Fruit fly (Drosophila melanogaster): ENCODE data around the gene CG13458.

CG13458 gene

DNA sequence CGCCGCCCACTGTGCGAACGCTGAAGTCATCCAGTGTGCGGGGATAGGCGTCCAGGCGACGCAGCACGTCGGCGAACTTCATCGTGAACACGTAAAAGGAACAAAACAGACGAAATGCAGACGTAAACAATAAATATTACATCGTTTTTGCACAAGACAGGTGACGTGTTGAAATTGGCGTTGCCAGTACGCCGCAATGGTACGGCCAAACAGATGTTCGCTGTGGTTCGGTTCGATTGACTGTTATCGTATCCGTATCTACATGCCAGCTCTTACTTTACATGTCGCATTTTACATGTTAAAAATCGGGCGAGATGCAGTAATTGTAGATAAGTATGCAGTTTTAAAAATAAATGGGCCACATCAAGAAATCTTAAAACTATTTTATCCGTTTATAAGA lies 50.1 kb downstream of the CG13458 start, which contains the start of gene CG7011 (continued):
- TF ChIP-seq CG9876 (GFP tag; optimal IDR thresholded peaks at IDR 0.05) (no peak), zfh1 (GFP tag; IDR thresholded peaks at IDR 0.05) (no peak), CG5245 (GFP tag; optimal IDR thresholded peaks at IDR 0.05) (no peak), ato (GFP tag; IDR thresholded peaks at IDR 0.05; ENCODE audit: partially characterized antibody) (0 out of 2 replicates have a peak, but pooled peaks have one; percentile 20), Med (GFP tag) (peak; percentile 86), hbn (GFP tag; IDR thresholded peaks at IDR 0.05; ENCODE audit: partially characterized antibody) (peak; percentile 35; the same call in 1 of the 2 replicates), Hand (GFP tag; optimal IDR thresholded peaks at IDR 0.05) (no peak), Spps (tag; optimal IDR thresholded peaks at IDR 0.05) (no peak), CG16815 (GFP tag; optimal IDR thresholded peaks at IDR 0.05) (no peak), row (GFP tag; IDR thresholded peaks at IDR 0.05) (no peak), corto (GFP tag; optimal IDR thresholded peaks at IDR 0.05) (no peak), CG10543 (GFP tag; optimal IDR thresholded peaks at IDR 0.05) (no peak), run (tag; optimal IDR thresholded peaks at IDR 0.05) (no peak), cg (GFP tag; optimal IDR thresholded peaks at IDR 0.05) (no peak), Eip74EF (GFP tag; optimal IDR thresholded peaks at IDR 0.05) (no peak), sd (tag; optimal IDR thresholded peaks at IDR 0.05) (no peak), tx (GFP tag; optimal IDR thresholded peaks at IDR 0.05) (no peak), CG15514 (GFP tag; optimal IDR thresholded peaks at IDR 0.05) (peak; percentile 65), CG7556 (GFP tag; optimal IDR thresholded peaks at IDR 0.05) (no peak), CG31388 (GFP tag; optimal IDR thresholded peaks at IDR 0.05) (no peak), dan (GFP tag; IDR thresholded peaks at IDR 0.05) (no peak), trem (tag; optimal IDR thresholded peaks at IDR 0.05) (peak; percentile 52), CG4360 (GFP tag; IDR thresholded peaks at IDR 0.05) (no peak), CG2120 (GFP tag; optimal IDR thresholded peaks at IDR 0.05) (no peak), sqz (GFP tag; optimal IDR thresholded peaks at IDR 0.05) (no peak), BEAF-32 (GFP tag; optimal IDR thresholded peaks at IDR 0.05) (peak; percentile 41), Dll (GFP tag; IDR thresholded peaks at IDR 0.05; ENCODE audit: partially characterized antibody) (peak; percentile 62; the same call in 3 of the 4 replicates), Mad (GFP tag; optimal IDR thresholded peaks at IDR 0.05) (no peak), vfl (GFP tag; optimal IDR thresholded peaks at IDR 0.05) (no peak), CG17328 (GFP tag; IDR thresholded peaks at IDR 0.05) (no peak), NC2β (GFP tag; optimal IDR thresholded peaks at IDR 0.05) (no peak), pros (GFP tag; optimal IDR thresholded peaks at IDR 0.05) (no peak), CG16779 (GFP tag; IDR thresholded peaks at IDR 0.05) (no peak), MBD-R2 (GFP tag; IDR thresholded peaks at IDR 0.05) (peak; percentile 67), her (GFP tag; optimal IDR thresholded peaks at IDR 0.05) (no peak), CG11247 (GFP tag; IDR thresholded peaks at IDR 0.05) (no peak), CG10565 (GFP tag; optimal IDR thresholded peaks at IDR 0.05) (no peak), CG31224 (GFP tag; IDR thresholded peaks at IDR 0.05) (no peak), HmgD (GFP tag; optimal IDR thresholded peaks at IDR 0.05) (no peak), gsb-n (tag; optimal IDR thresholded peaks at IDR 0.05) (no peak), h (optimal IDR thresholded peaks at IDR 0.05) (no peak), CG9215 (GFP tag; IDR thresholded peaks at IDR 0.05) (no peak), E2f2 (GFP tag; IDR thresholded peaks at IDR 0.05) (peak; percentile 29; the same call in 1 of the 2 replicates), CG12769 (tag; optimal IDR thresholded peaks at IDR 0.05) (no peak), CG18011 (GFP tag; optimal IDR thresholded peaks at IDR 0.05) (no peak), Pdp1 (GFP tag; optimal IDR thresholded peaks at IDR 0.05) (peak in 1 of 2 experiments; percentile 53), Dad (GFP tag; optimal IDR thresholded peaks at IDR 0.05) (no peak), CG8089 (GFP tag; optimal IDR thresholded peaks at IDR 0.05) (no peak), CG10462 (GFP tag; optimal IDR thresholded peaks at IDR 0.05) (no peak), H15 (GFP tag; IDR thresholded peaks at IDR 0.05) (no peak), Adf1 (GFP tag; IDR thresholded peaks at IDR 0.05) (no peak), tio (GFP tag; optimal IDR thresholded peaks at IDR 0.05) (no peak)

Measured in whole organism, embryonic.